Worm (Caenorhabditis elegans) whole organism, young adult: ENCODE data around the gene R02F11.2.

Source experiments
- B0019.2 ChIP-seq: fragments of 200-800 bp; sonication (Bioruptor generic); conservative IDR thresholded peaks from 2 replicates; pipeline ENCODE4 v1.3.6; 2022; ENCODE audit warnings: missing genetic modification reagents, missing genetic modification characterization, missing compliant biosample characterization
- D2030.7 ChIP-seq: fragments of 200-800 bp; sonication (Bioruptor generic); IDR thresholded peaks from 2 replicates; pipeline ENCODE4 v1.3.6; 2022; ENCODE audit warnings: missing genetic modification reagents, missing genetic modification characterization, missing compliant biosample characterization
- F22D6.2 ChIP-seq: sonication (generic microtip); optimal IDR thresholded peaks from 2 replicates; lab custom pipeline; 2016; ENCODE audit warnings: mild to moderate bottlenecking, missing genetic modification characterization, missing compliant biosample characterization
- F33H1.4 ChIP-seq: fragments of 200-800 bp; sonication (Bioruptor generic); IDR thresholded peaks from 2 replicates; pipeline ENCODE4 v1.3.6; 2022; ENCODE audit warnings: missing genetic modification reagents, missing genetic modification characterization, missing compliant biosample characterization
- F39B2.1 ChIP-seq: fragments of 200-800 bp; sonication (Bioruptor generic); IDR thresholded peaks from 2 replicates; pipeline ENCODE4 v1.3.6; 2022; ENCODE audit warnings: missing genetic modification reagents, missing genetic modification characterization, missing compliant biosample characterization
- F57A8.1 ChIP-seq: fragments of 200-800 bp; sonication (Bioruptor generic); optimal IDR thresholded peaks from 2 replicates; lab custom pipeline; 2018; ENCODE audit warnings: mild to moderate bottlenecking, missing genetic modification characterization, moderate library complexity, missing compliant biosample characterization
- K11D2.4 ChIP-seq: fragments of 200-800 bp; sonication (Bioruptor generic); IDR thresholded peaks from 2 replicates; pipeline ENCODE4 v1.3.6; 2022; ENCODE audit warnings: missing genetic modification reagents, missing genetic modification characterization, missing compliant biosample characterization
- K12H6.12 ChIP-seq: fragments of 200-800 bp; sonication (Bioruptor generic); optimal IDR thresholded peaks from 2 replicates; lab custom pipeline; 2018; ENCODE audit warnings: mild to moderate bottlenecking, missing genetic modification characterization, missing compliant biosample characterization
- T07F8.4 ChIP-seq: sonication (generic microtip); optimal IDR thresholded peaks from 2 replicates; lab custom pipeline; 2016; ENCODE audit warnings: mild to moderate bottlenecking, missing genetic modification characterization, moderate library complexity, missing compliant biosample characterization
- Y53G8AR.9 ChIP-seq: fragments of 200-800 bp; sonication (Bioruptor generic); conservative IDR thresholded peaks from 2 replicates; pipeline ENCODE4 v1.3.6; 2022; ENCODE audit warnings: missing genetic modification reagents, missing genetic modification characterization, missing compliant biosample characterization
- Y95B8A.8 ChIP-seq: fragments of 200-800 bp; sonication (Bioruptor generic); IDR thresholded peaks from 2 replicates; pipeline ENCODE4 v1.3.6; 2022; ENCODE audit warnings: missing genetic modification reagents, missing genetic modification characterization, missing compliant biosample characterization
- akir-1 ChIP-seq: fragments of 200-800 bp; sonication (Bioruptor generic); optimal IDR thresholded peaks from 2 replicates; lab custom pipeline; 2018; ENCODE audit warnings: mild to moderate bottlenecking, missing genetic modification characterization, moderate library complexity, missing compliant biosample characterization
- ama-1 ChIP-seq, 3 experiments: fragments of 150-350 bp in 1 of 3; sonication (generic microtip) in 2 of 3; optimal IDR thresholded peaks; 2 replicates each; lab custom pipeline; 2014 to 2018; ENCODE audit warnings: missing biosample characterization in 2 of 3, missing genetic modification characterization in 2 of 3, missing genetic modification reagents in 2 of 3
- aptf-3 ChIP-seq: fragments of 200-800 bp; sonication (Bioruptor generic); IDR thresholded peaks from 2 replicates; pipeline ENCODE4 v1.3.6; 2022; ENCODE audit warnings: missing genetic modification characterization, missing compliant biosample characterization
- attf-3 ChIP-seq: fragments of 200-800 bp; sonication (Bioruptor generic); conservative IDR thresholded peaks from 2 replicates; pipeline ENCODE4 v1.3.6; 2022; ENCODE audit warnings: missing genetic modification reagents, missing genetic modification characterization, missing compliant biosample characterization
- cebp-2 ChIP-seq: fragments of 200-800 bp; sonication (Bioruptor generic); IDR thresholded peaks from 2 replicates; pipeline ENCODE4 v1.3.6; 2022; ENCODE audit warnings: missing genetic modification characterization, missing compliant biosample characterization
- ceh-27 ChIP-seq: fragments of 200-800 bp; sonication (Bioruptor generic); optimal IDR thresholded peaks from 2 replicates; lab custom pipeline; 2018; ENCODE audit warnings: mild to moderate bottlenecking, missing genetic modification characterization, moderate library complexity, missing compliant biosample characterization
- ceh-58 ChIP-seq: fragments of 200-800 bp; sonication (Bioruptor generic); IDR thresholded peaks from 2 replicates; pipeline ENCODE4 v1.3.6; 2022; ENCODE audit warnings: missing genetic modification characterization, missing compliant biosample characterization
- chd-7 ChIP-seq: sonication (generic microtip); optimal IDR thresholded peaks from 2 replicates; lab custom pipeline; 2016; ENCODE audit warnings: mild to moderate bottlenecking, missing genetic modification characterization, moderate library complexity, missing compliant biosample characterization
- dpff-1 ChIP-seq: sonication (generic microtip); optimal IDR thresholded peaks from 2 replicates; lab custom pipeline; 2017; ENCODE audit warnings: mild to moderate bottlenecking, missing genetic modification characterization, missing compliant biosample characterization
- efl-1 ChIP-seq: fragments of 150-350 bp; optimal IDR thresholded peaks from 2 replicates; lab custom pipeline; 2014; ENCODE audit warnings: missing biosample characterization, missing genetic modification reagents, missing genetic modification characterization
- hlh-26 ChIP-seq: fragments of 200-800 bp; sonication (Bioruptor generic); conservative IDR thresholded peaks from 2 replicates; pipeline ENCODE4 v1.3.6; 2022; ENCODE audit warnings: missing genetic modification reagents, missing genetic modification characterization, missing compliant biosample characterization
- hrde-1 ChIP-seq: sonication (generic microtip); optimal IDR thresholded peaks from 2 replicates; lab custom pipeline; 2016; ENCODE audit warnings: missing genetic modification characterization, mild to moderate bottlenecking, missing compliant biosample characterization, moderate library complexity, missing genotype, missing genetic modification reagents, borderline replicate concordance
- lag-1 ChIP-seq: fragments of 200-800 bp; sonication (Bioruptor generic); IDR thresholded peaks from 2 replicates; pipeline ENCODE4 v1.3.6; 2022; ENCODE audit warnings: missing genetic modification reagents, missing genetic modification characterization, missing compliant biosample characterization
- let-526 ChIP-seq: fragments of 200-800 bp; sonication (Bioruptor generic); IDR thresholded peaks from 2 replicates; pipeline ENCODE4 v1.3.6; 2022; ENCODE audit warnings: missing genetic modification reagents, missing genetic modification characterization, missing compliant biosample characterization
- lin-40 ChIP-seq: sonication (generic microtip); optimal IDR thresholded peaks from 2 replicates; lab custom pipeline; 2016; ENCODE audit warnings: missing genetic modification characterization, mild to moderate bottlenecking, missing compliant biosample characterization, missing genotype, missing genetic modification reagents
- lsy-27 ChIP-seq: sonication (generic microtip); optimal IDR thresholded peaks from 2 replicates; lab custom pipeline; 2017; ENCODE audit warnings: missing genetic modification characterization, mild to moderate bottlenecking, missing compliant biosample characterization, antibody characterized with exemption, missing genotype, borderline replicate concordance; ENCODE audit not compliant: insufficient read depth
- madf-6 ChIP-seq: fragments of 200-800 bp; sonication (Bioruptor generic); IDR thresholded peaks from 2 replicates; pipeline ENCODE4 v1.3.6; 2022; ENCODE audit warnings: missing genetic modification reagents, missing genetic modification characterization, missing compliant biosample characterization
- mcd-1 ChIP-seq: fragments of 200-800 bp; sonication (Bioruptor generic); IDR thresholded peaks from 2 replicates; pipeline ENCODE4 v1.3.6; 2022; ENCODE audit warnings: missing genetic modification reagents, missing genetic modification characterization, missing compliant biosample characterization
- mel-28 ChIP-seq: sonication (generic microtip); optimal IDR thresholded peaks from 2 replicates; lab custom pipeline; 2016; ENCODE audit warnings: borderline replicate concordance, mild to moderate bottlenecking, missing genetic modification characterization, missing compliant biosample characterization
- mes-4 ChIP-seq: sonication (generic microtip); optimal IDR thresholded peaks from 2 replicates; lab custom pipeline; 2016; ENCODE audit warnings: missing genotype, missing genetic modification characterization, missing compliant biosample characterization
- mxl-1 ChIP-seq: sonication (generic microtip); optimal IDR thresholded peaks from 2 replicates; lab custom pipeline; 2016; ENCODE audit warnings: missing genetic modification characterization, missing compliant biosample characterization
- nfya-2 ChIP-seq: fragments of 200-800 bp; sonication (Bioruptor generic); IDR thresholded peaks from 2 replicates; pipeline ENCODE4 v1.3.6; 2022; ENCODE audit warnings: missing genetic modification reagents, missing genetic modification characterization, missing compliant biosample characterization
- nfyb-1 ChIP-seq: fragments of 200-800 bp; sonication (Bioruptor generic); IDR thresholded peaks from 2 replicates; pipeline ENCODE4 v1.3.6; 2022; ENCODE audit warnings: missing genetic modification reagents, missing genetic modification characterization, missing compliant biosample characterization
- nhr-90 ChIP-seq: sonication (generic microtip); optimal IDR thresholded peaks from 2 replicates; lab custom pipeline; 2016; ENCODE audit warnings: missing genotype, mild to moderate bottlenecking, missing genetic modification characterization, missing compliant biosample characterization
- rec-8 ChIP-seq, 2 experiments: sonication (generic microtip); optimal IDR thresholded peaks; 2 replicates each; lab custom pipeline; 2016; ENCODE audit warnings: mild to moderate bottlenecking in 2 of 2, missing genetic modification characterization in 2 of 2, missing genetic modification reagents in 2 of 2, missing genotype in 2 of 2, missing biosample characterization in 1 of 2, missing compliant biosample characterization in 1 of 2, moderate library complexity in 1 of 2
- repo-1 ChIP-seq: sonication (generic microtip); optimal IDR thresholded peaks from 2 replicates; lab custom pipeline; 2017; ENCODE audit warnings: mild to moderate bottlenecking, missing genetic modification characterization, missing compliant biosample characterization
- rpc-1 ChIP-seq, 2 experiments: fragments of 150-350 bp in 1 of 2; sonication (generic microtip) in 1 of 2; optimal IDR thresholded peaks; 2 replicates each; lab custom pipeline; 2014 to 2018; ENCODE audit warnings: missing biosample characterization in 1 of 2, missing genetic modification characterization in 1 of 2, missing genetic modification reagents in 1 of 2, missing genotype in 1 of 2
- somi-1 ChIP-seq: fragments of 200-800 bp; sonication (Bioruptor generic); optimal IDR thresholded peaks from 2 replicates; lab custom pipeline; 2018; ENCODE audit warnings: mild to moderate bottlenecking, missing genetic modification characterization, missing compliant biosample characterization
- sptf-2 ChIP-seq: fragments of 200-800 bp; sonication (Bioruptor generic); optimal IDR thresholded peaks from 2 replicates; lab custom pipeline; 2018; ENCODE audit warnings: mild to moderate bottlenecking, missing genetic modification characterization, missing compliant biosample characterization
- unc-62 ChIP-seq: fragments of 150-350 bp; optimal IDR thresholded peaks from 2 replicates; lab custom pipeline; 2014; ENCODE audit warnings: missing biosample characterization, missing genetic modification reagents, missing genetic modification characterization
- xnd-1 ChIP-seq: sonication (generic microtip); optimal IDR thresholded peaks from 2 replicates; lab custom pipeline; 2016; ENCODE audit warnings: missing genotype, missing genetic modification reagents, missing genetic modification characterization, missing compliant biosample characterization
- ztf-18 ChIP-seq: sonication (generic microtip); optimal IDR thresholded peaks from 2 replicates; lab custom pipeline; 2016; ENCODE audit warnings: missing genotype, mild to moderate bottlenecking, missing genetic modification characterization, missing compliant biosample characterization
- ztf-22 ChIP-seq: fragments of 200-800 bp; sonication (Bioruptor generic); optimal IDR thresholded peaks from 2 replicates; lab custom pipeline; 2018; ENCODE audit warnings: mild to moderate bottlenecking, missing genetic modification characterization, moderate library complexity, missing compliant biosample characterization
- ztf-25 ChIP-seq: fragments of 200-800 bp; sonication (Bioruptor generic); IDR thresholded peaks from 2 replicates; pipeline ENCODE4 v1.3.6; 2022; ENCODE audit warnings: missing genetic modification reagents, missing genetic modification characterization, missing compliant biosample characterization
- ztf-6 ChIP-seq: fragments of 200-800 bp; sonication (Bioruptor generic); IDR thresholded peaks from 2 replicates; pipeline ENCODE4 v1.3.6; 2022; ENCODE audit warnings: missing genetic modification reagents, missing genetic modification characterization, missing compliant biosample characterization

Gene R02F11.2

ce11 chrV:4823683-4824391 lies 29.4 kb downstream of the R02F11.2 start (continued):
- TF ChIP-seq K12H6.12 (tag; lab: Kevin White, UChicago) (peak; percentile 46), let-526 (GFP tag; lab: Robert Waterston, UW) (no peak), Y95B8A.8 (GFP tag; lab: Robert Waterston, UW) (0 out of 2 replicates have a peak, but pooled peaks have one; percentile 48), mel-28 (tag; lab: Kevin White, UChicago) (no peak), unc-62 (GFP tag; lab: Kevin White, UChicago) (no peak), rec-8 (tag; optimal IDR thresholded peaks at IDR 0.05; lab: Kevin White, UChicago) (peak; percentile 7 to 43), ama-1 (optimal IDR thresholded peaks at IDR 0.05; lab: Kevin White, UChicago) (peak; percentile 80), ama-1 (GFP tag; optimal IDR thresholded peaks at IDR 0.05; lab: Kevin White, UChicago) (peak; percentile 18 to 62), mxl-1 (tag; lab: Kevin White, UChicago) (no peak), K11D2.4 (GFP tag; lab: Robert Waterston, UW) (0 out of 2 replicates have a peak, but pooled peaks have one; percentile 31), cebp-2 (GFP tag; lab: Robert Waterston, UW) (no peak), akir-1 (GFP tag; lab: Kevin White, UChicago) (no peak), efl-1 (GFP tag; lab: Kevin White, UChicago) (no peak), somi-1 (GFP tag; lab: Kevin White, UChicago) (peak; percentile 57), B0019.2 (no peak), F33H1.4 (GFP tag; lab: Robert Waterston, UW) (no peak), hrde-1 (tag; lab: Kevin White, UChicago) (peak; percentile 62), ztf-6 (GFP tag; lab: Robert Waterston, UW) (no peak), T07F8.4 (tag; lab: Kevin White, UChicago) (peak; percentile 30), xnd-1 (peak; percentile 34), ceh-58 (GFP tag; lab: Robert Waterston, UW) (no peak), nhr-90 (tag; lab: Kevin White, UChicago) (no peak), F57A8.1 (GFP tag; lab: Kevin White, UChicago) (no peak), D2030.7 (GFP tag; lab: Robert Waterston, UW) (no peak), Y53G8AR.9 (GFP tag; lab: Robert Waterston, UW) (0 out of 2 replicates have a peak, but pooled peaks have one; percentile 31), nfya-2 (GFP tag; lab: Robert Waterston, UW) (no peak), lin-40 (tag; lab: Kevin White, UChicago) (peak; percentile 66), dpff-1 (tag; lab: Kevin White, UChicago) (peak; percentile 85), rpc-1 (optimal IDR thresholded peaks at IDR 0.05; lab: Kevin White, UChicago) (no peak), rpc-1 (tag; optimal IDR thresholded peaks at IDR 0.05; lab: Kevin White, UChicago) (no peak), lag-1 (no peak), mcd-1 (peak; percentile 11; the same call in 1 of the 2 replicates), chd-7 (tag; lab: Kevin White, UChicago) (peak; percentile 69), madf-6 (GFP tag; lab: Robert Waterston, UW) (peak; percentile 44), repo-1 (tag; lab: Kevin White, UChicago) (peak; percentile 89), F39B2.1 (no peak), ztf-25 (GFP tag; lab: Robert Waterston, UW) (no peak), ztf-22 (GFP tag; lab: Kevin White, UChicago) (no peak), sptf-2 (GFP tag; lab: Kevin White, UChicago) (no peak), ztf-18 (tag; lab: Kevin White, UChicago) (no peak), lsy-27 (tag; lab: Kevin White, UChicago) (no peak), ceh-27 (GFP tag; lab: Kevin White, UChicago) (no peak), F22D6.2 (tag; lab: Kevin White, UChicago) (no peak), attf-3 (GFP tag; lab: Robert Waterston, UW) (no peak), mes-4 (no peak), hlh-26 (no peak), aptf-3 (peak; percentile 46; the same call in 1 of the 2 replicates), nfyb-1 (peak; percentile 85)
